Worm (Caenorhabditis elegans) whole organism, L2 larva: ENCODE measurements around the gene Y7A5A.7.

Experiments used
- lsy-2 ChIP-seq, 2 experiments: fragments of 150-350 bp in 1 of 2; sonication (generic microtip) in 1 of 2; optimal IDR thresholded peaks; 2 replicates each; lab custom pipeline; 2014 to 2017; ENCODE audit warnings: missing biosample characterization in 2 of 2, missing genetic modification characterization in 2 of 2
- nhr-10 ChIP-seq: sonication (generic microtip); optimal IDR thresholded peaks from 2 replicates; lab custom pipeline; 2017; ENCODE audit warnings: missing biosample characterization, missing genetic modification characterization
- nhr-12 ChIP-seq: fragments of 150-350 bp; optimal IDR thresholded peaks from 2 replicates; lab custom pipeline; 2014; ENCODE audit warnings: missing biosample characterization, missing genetic modification characterization
- sma-9 ChIP-seq, 2 experiments: fragments of 150-350 bp in 1 of 2; sonication (generic microtip) in 1 of 2; optimal IDR thresholded peaks; 2 replicates each; lab custom pipeline; 2014 to 2016; ENCODE audit warnings: missing genetic modification characterization in 2 of 2, mild to moderate bottlenecking in 1 of 2, missing biosample characterization in 1 of 2, missing compliant biosample characterization in 1 of 2, missing genetic modification reagents in 1 of 2, moderate library complexity in 1 of 2

ce11 chrX:15822197-15822596, 18.2 kb upstream of the Y7A5A.7 start, which contains the start of gene Y7A5A.8:
- TF ChIP-seq lsy-2 (tag; optimal IDR thresholded peaks at IDR 0.05; lab: Kevin White, UChicago) (no peak), nhr-10 (tag; lab: Kevin White, UChicago) (no peak), nhr-12 (tag; lab: Kevin White, UChicago) (no peak), sma-9 (GFP tag; optimal IDR thresholded peaks at IDR 0.05; lab: Kevin White, UChicago) (no peak), sma-9 (tag; optimal IDR thresholded peaks at IDR 0.05; lab: Kevin White, UChicago) (no peak)
